Fruit fly (Drosophila melanogaster): Measurements from ENCODE around the gene Cse1.

Gene Cse1

dm6 chr2L:16815989-16816749 lies 8.8 kb downstream of the Cse1 start, which contains the start of gene mdy (continued):
- peak; percentile 1 for TF ChIP-seq pita (GFP tag; optimal IDR thresholded peaks at IDR 0.05)
- peak; percentile 36; the same call in 1 of the 3 replicates for TF ChIP-seq H15 (GFP tag; IDR thresholded peaks at IDR 0.05)
- TF ChIP-seq Dref (GFP tag; IDR thresholded peaks at IDR 0.05) = peak; percentile 73
- TF ChIP-seq unpg (GFP tag; optimal IDR thresholded peaks at IDR 0.05) = peak; percentile 50
- peak; percentile 42 for TF ChIP-seq caup (GFP tag; optimal IDR thresholded peaks at IDR 0.05; ENCODE audit: severe bottlenecking)
- peak; percentile 35 for TF ChIP-seq CG17328 (GFP tag; IDR thresholded peaks at IDR 0.05)
- TF ChIP-seq Usf (GFP tag; optimal IDR thresholded peaks at IDR 0.05) = peak; percentile 11
- TF ChIP-seq run (tag; optimal IDR thresholded peaks at IDR 0.05) = no peak
- no peak for TF ChIP-seq Sin3A (optimal IDR thresholded peaks at IDR 0.05)
- peak; percentile 58 for TF ChIP-seq zen (tag; optimal IDR thresholded peaks at IDR 0.05)
- no peak for TF ChIP-seq CG6254 (GFP tag; optimal IDR thresholded peaks at IDR 0.05)
- TF ChIP-seq MBD-R2 (GFP tag; IDR thresholded peaks at IDR 0.05) = no peak; the same call in 1 of the 2 replicates
- no peak for TF ChIP-seq CG11560 (tag; IDR thresholded peaks at IDR 0.05)
- peak; percentile 31 for TF ChIP-seq Vsx1 (GFP tag; optimal IDR thresholded peaks at IDR 0.05)
- TF ChIP-seq cas (GFP tag; IDR thresholded peaks at IDR 0.05) = peak; percentile 52; the same call in 1 of the 2 replicates
- TF ChIP-seq CG7963 (GFP tag; IDR thresholded peaks at IDR 0.05; ENCODE audit: partially characterized antibody) = 0 out of 3 replicates have a peak, but pooled peaks have one; percentile 29
- peak; percentile 24 for TF ChIP-seq B-H2 (GFP tag; optimal IDR thresholded peaks at IDR 0.05)
- TF ChIP-seq peb (GFP tag; IDR thresholded peaks at IDR 0.05) = no peak
- no peak for TF ChIP-seq odd (GFP tag; optimal IDR thresholded peaks at IDR 0.05)
- peak in 1 of 2 experiments; percentile 2 for TF ChIP-seq Trl (optimal IDR thresholded peaks at IDR 0.05)
- peak; percentile 15 for TF ChIP-seq Trl (GFP tag; optimal IDR thresholded peaks at IDR 0.05)
- TF ChIP-seq CG32532 (GFP tag; IDR thresholded peaks at IDR 0.05) = peak; percentile 79
- TF ChIP-seq CG9797 (GFP tag; optimal IDR thresholded peaks at IDR 0.05) = peak; percentile 19
- no peak for TF ChIP-seq dimm (GFP tag; IDR thresholded peaks at IDR 0.05)
- TF ChIP-seq CG8478 (optimal IDR thresholded peaks at IDR 0.05) = no peak
- no peak for TF ChIP-seq CG2202 (tag; optimal IDR thresholded peaks at IDR 0.05)
- peak; percentile 23 for TF ChIP-seq gcm2 (GFP tag; optimal IDR thresholded peaks at IDR 0.05)
- TF ChIP-seq br (optimal IDR thresholded peaks at IDR 0.05) = no peak
- TF ChIP-seq CG1024 (GFP tag; IDR thresholded peaks at IDR 0.05) = peak; percentile 27; the same call in 1 of the 2 replicates
- TF ChIP-seq salm (tag; optimal IDR thresholded peaks at IDR 0.05) = no peak
- no peak for TF ChIP-seq gfzf (GFP tag; optimal IDR thresholded peaks at IDR 0.05)
- no peak; the same call in 1 of the 3 replicates for TF ChIP-seq knrl (GFP tag; IDR thresholded peaks at IDR 0.05; ENCODE audit: partially characterized antibody)
- no peak for TF ChIP-seq CG6813 (GFP tag; optimal IDR thresholded peaks at IDR 0.05)
- peak; percentile 26; the same call in 1 of the 3 replicates for TF ChIP-seq Optix (GFP tag; IDR thresholded peaks at IDR 0.05)
- peak; percentile 53 for TF ChIP-seq tgo (GFP tag; IDR thresholded peaks at IDR 0.05)
- peak; percentile 18 for TF ChIP-seq Fer3 (tag; optimal IDR thresholded peaks at IDR 0.05)
- TF ChIP-seq CG17829 (tag; optimal IDR thresholded peaks at IDR 0.05) = peak; percentile 48
- peak; percentile 81 for TF ChIP-seq CG2120 (GFP tag; optimal IDR thresholded peaks at IDR 0.05)
- no peak for TF ChIP-seq CG16815 (GFP tag; optimal IDR thresholded peaks at IDR 0.05)
- TF ChIP-seq gro (GFP tag; optimal IDR thresholded peaks at IDR 0.05) = peak; percentile 6
- no peak for TF ChIP-seq jing (GFP tag; optimal IDR thresholded peaks at IDR 0.05)
- TF ChIP-seq CG31224 (GFP tag; IDR thresholded peaks at IDR 0.05) = peak; percentile 38; the same call in 1 of the 2 replicates
- TF ChIP-seq CG31441 (GFP tag; IDR thresholded peaks at IDR 0.05) = peak; percentile 63
- peak; percentile 47 for TF ChIP-seq Bteb2 (GFP tag; optimal IDR thresholded peaks at IDR 0.05)
- TF ChIP-seq CG30403 (GFP tag; optimal IDR thresholded peaks at IDR 0.05) = peak; percentile 79
- no peak for TF ChIP-seq sr (GFP tag; IDR thresholded peaks at IDR 0.05)
- TF ChIP-seq CG8290 (GFP tag; optimal IDR thresholded peaks at IDR 0.05) = peak; percentile 68
- peak in 1 of 2 experiments; percentile 66 for TF ChIP-seq CG8290 (tag; optimal IDR thresholded peaks at IDR 0.05)
